Worm (Caenorhabditis elegans): ENCODE results near the gene C34C12.12.

C34C12.12 gene

ce11 chrIII:3452563-3453210, at the start of gene C34C12.12, which contains the start of gene K01A11.3:
Gene C34C12.12, plus strand, starts transcription at chrIII:3453194.
Gene K01A11.3, minus strand, starts transcription at chrIII:3452613.
- TF ChIP-seq Y53G8AR.9 (GFP tag; conservative IDR thresholded peaks at IDR 0.05) (no peak), aptf-3 (GFP tag; IDR thresholded peaks at IDR 0.05) (no peak), zfh-2 (GFP tag; conservative IDR thresholded peaks at IDR 0.05) (0 out of 2 replicates have a peak, but pooled peaks have one; percentile 21), attf-3 (GFP tag; conservative IDR thresholded peaks at IDR 0.05) (no peak), rcor-1 (GFP tag; IDR thresholded peaks at IDR 0.05) (no peak), mes-4 (tag; optimal IDR thresholded peaks at IDR 0.05) (no peak), F55B11.4 (tag; optimal IDR thresholded peaks at IDR 0.05; ENCODE audit: borderline replicate concordance, insufficient read depth) (no peak), nfya-1 (tag; optimal IDR thresholded peaks at IDR 0.05; ENCODE audit: borderline replicate concordance, insufficient read depth) (no peak), xnd-1 (tag; optimal IDR thresholded peaks at IDR 0.05) (no peak), gei-17 (GFP tag; optimal IDR thresholded peaks at IDR 0.05) (no peak), ets-4 (GFP tag; optimal IDR thresholded peaks at IDR 0.05) (no peak), lsy-27 (tag; optimal IDR thresholded peaks at IDR 0.05; ENCODE audit: borderline replicate concordance, insufficient read depth) (no peak), F37B4.10 (GFP tag; IDR thresholded peaks at IDR 0.05) (0 out of 2 replicates have a peak, but pooled peaks have one; percentile 27), Y53F4B.3 (GFP tag; IDR thresholded peaks at IDR 0.05) (no peak), tlf-1 (GFP tag; optimal IDR thresholded peaks at IDR 0.05) (no peak), nhr-90 (tag; optimal IDR thresholded peaks at IDR 0.05) (no peak), ztf-3 (GFP tag; optimal IDR thresholded peaks at IDR 0.05) (no peak), sea-2 (GFP tag; IDR thresholded peaks at IDR 0.05) (no peak)

- no peak for TF ChIP-seq ceh-27 (GFP tag; optimal IDR thresholded peaks at IDR 0.05)
- TF ChIP-seq lir-1 (GFP tag; conservative IDR thresholded peaks at IDR 0.05) = no peak; the same call in 1 of the 2 replicates
- TF ChIP-seq cebp-1 (GFP tag; IDR thresholded peaks at IDR 0.05) = no peak
- peak; percentile 59 for TF ChIP-seq cebp-1 (tag; optimal IDR thresholded peaks at IDR 0.05)
- TF ChIP-seq ceh-79 (tag; optimal IDR thresholded peaks at IDR 0.05) = no peak
- no peak for TF ChIP-seq madf-10 (tag; optimal IDR thresholded peaks at IDR 0.05)
- TF ChIP-seq nfyb-1 (GFP tag; IDR thresholded peaks at IDR 0.05) = no peak
- peak; percentile 14 for TF ChIP-seq F23B12.7 (tag; optimal IDR thresholded peaks at IDR 0.05; ENCODE audit: insufficient read depth)
- TF ChIP-seq unc-130 (GFP tag; optimal IDR thresholded peaks at IDR 0.05) = peak; percentile 36
- no peak for TF ChIP-seq nhr-27 (tag; optimal IDR thresholded peaks at IDR 0.05)
- no peak for TF ChIP-seq pbrm-1 (GFP tag; IDR thresholded peaks at IDR 0.05)
- no peak for TF ChIP-seq F55B11.4 (tag; optimal IDR thresholded peaks at IDR 0.05; ENCODE audit: borderline replicate concordance, insufficient read depth)
- TF ChIP-seq F57A8.1 (GFP tag; optimal IDR thresholded peaks at IDR 0.05) = no peak
- no peak for TF ChIP-seq nhr-120 (GFP tag; IDR thresholded peaks at IDR 0.05)
- TF ChIP-seq lsl-1 (GFP tag; optimal IDR thresholded peaks at IDR 0.05) = peak; percentile 77
- TF ChIP-seq tbx-9 (tag; optimal IDR thresholded peaks at IDR 0.05; ENCODE audit: borderline replicate concordance) = no peak
- TF ChIP-seq nfya-1 (tag; optimal IDR thresholded peaks at IDR 0.05; ENCODE audit: borderline replicate concordance, insufficient read depth) = no peak
- TF ChIP-seq T26A5.8 (tag; optimal IDR thresholded peaks at IDR 0.05) = no peak
- TF ChIP-seq F10E7.11 (tag; optimal IDR thresholded peaks at IDR 0.05) = no peak
- TF ChIP-seq rpc-1 (optimal IDR thresholded peaks at IDR 0.05) = no peak
- no peak for TF ChIP-seq rpc-1 (tag; optimal IDR thresholded peaks at IDR 0.05)
- no peak for TF ChIP-seq sea-2 (GFP tag; IDR thresholded peaks at IDR 0.05)
- TF ChIP-seq ztf-6 (GFP tag; IDR thresholded peaks at IDR 0.05) = no peak
- TF ChIP-seq athp-1 (tag; optimal IDR thresholded peaks at IDR 0.05) = no peak
- TF ChIP-seq fkh-3 (tag; optimal IDR thresholded peaks at IDR 0.05) = no peak
- TF ChIP-seq lin-26 (GFP tag; IDR thresholded peaks at IDR 0.05) = no peak
- TF ChIP-seq ama-1 (optimal IDR thresholded peaks at IDR 0.05) = no peak
- TF ChIP-seq ama-1 (GFP tag; optimal IDR thresholded peaks at IDR 0.05) = no peak
- TF ChIP-seq lin-35 (GFP tag; optimal IDR thresholded peaks at IDR 0.05) = peak in 2 of 3 experiments; percentile 43 to 69
- no peak for TF ChIP-seq nfya-2 (GFP tag; IDR thresholded peaks at IDR 0.05)
- TF ChIP-seq tlf-1 (GFP tag; optimal IDR thresholded peaks at IDR 0.05) = peak; percentile 67
- no peak for TF ChIP-seq atf-7 (tag; optimal IDR thresholded peaks at IDR 0.05)
- TF ChIP-seq attf-3 (GFP tag; conservative IDR thresholded peaks at IDR 0.05) = no peak
These were observed 48.6 kb upstream of the C34C12.12 start, which contains the start of the genes npp-9 and F59A2.5 for ce11 chrIII:3404354-3404913. Gene npp-9, minus strand, starts transcription at chrIII:3404479. Gene F59A2.5, plus strand, starts transcription at chrIII:3404863.
